Fruit fly (Drosophila melanogaster) whole organism, pupa: Measurements from ENCODE around the gene CG42699.

Experiments
- CG10348 ChIP-seq: fragments of 200-800 bp; sonication (Bioruptor generic); IDR thresholded peaks from 2 replicates; pipeline ENCODE4 v1.3.6; 2022; ENCODE audit warnings: missing biosample characterization, missing genetic modification characterization
- CG12605 ChIP-seq: fragments of 200-800 bp; sonication (Bioruptor generic); IDR thresholded peaks from 2 replicates; pipeline ENCODE4 v1.3.6; 2022; ENCODE audit warnings: missing biosample characterization, missing genetic modification characterization
- CG13204 ChIP-seq: fragments of 200-800 bp; sonication (Bioruptor generic); optimal IDR thresholded peaks from 2 replicates; lab custom pipeline; 2018; ENCODE audit warnings: missing biosample characterization, mild to moderate bottlenecking, missing genetic modification characterization, moderate library complexity
- CG34367 ChIP-seq: fragments of 200-800 bp; sonication (Bioruptor generic); optimal IDR thresholded peaks from 2 replicates; lab custom pipeline; 2018; ENCODE audit warnings: missing biosample characterization, mild to moderate bottlenecking, missing genetic modification characterization
- CG4496 ChIP-seq: fragments of 200-800 bp; sonication (Bioruptor generic); IDR thresholded peaks from 3 replicates; pipeline ENCODE4 v1.3.6; 2022; ENCODE audit warnings: missing biosample characterization, missing genetic modification characterization
- CG8159 ChIP-seq: fragments of 200-800 bp; sonication (Bioruptor generic); optimal IDR thresholded peaks from 3 replicates; lab custom pipeline; 2018; ENCODE audit warnings: missing biosample characterization, mild to moderate bottlenecking, missing genetic modification characterization, moderate library complexity
- D1 ChIP-seq: fragments of 200-800 bp; sonication (Bioruptor generic); optimal IDR thresholded peaks from 2 replicates; lab custom pipeline; 2018; ENCODE audit warnings: missing biosample characterization, mild to moderate bottlenecking, missing genetic modification characterization, moderate library complexity
- Pif1A ChIP-seq: fragments of 200-800 bp; sonication (Bioruptor generic); optimal IDR thresholded peaks from 3 replicates; lab custom pipeline; 2016; ENCODE audit warnings: missing biosample characterization, missing genetic modification characterization
- Snoo ChIP-seq: fragments of 200-800 bp; sonication (Bioruptor generic); optimal IDR thresholded peaks from 3 replicates; lab custom pipeline; 2017; ENCODE audit warnings: missing biosample characterization, mild to moderate bottlenecking, missing genetic modification characterization, inconsistent platforms

dm6 chrX:5789187-5789586, 24.8 kb downstream of the CG42699 start, which contains the start of gene CG15767:
- TF ChIP-seq CG34367 (tag; lab: Kevin White, UChicago) (no peak), CG10348 (GFP tag; lab: Robert Waterston, UW) (no peak), CG8159 (no peak), CG4496 (no peak), D1 (tag; lab: Kevin White, UChicago) (no peak), Snoo (tag; lab: Kevin White, UChicago) (no peak), Pif1A (GFP tag; lab: Kevin White, UChicago) (no peak), CG12605 (no peak), CG13204 (GFP tag; lab: Kevin White, UChicago) (no peak)
